Worm (Caenorhabditis elegans): ENCODE data around the gene eef-1A.1.

ce11 chrIII:6958674-6959241, 12.8 kb downstream of the eef-1A.1 start:
- no peak for TF ChIP-seq K11D2.4 (GFP tag; IDR thresholded peaks at IDR 0.05)
- peak; percentile 70 for TF ChIP-seq ekl-4 (GFP tag; IDR thresholded peaks at IDR 0.05)
- no peak for TF ChIP-seq D2030.7 (GFP tag; IDR thresholded peaks at IDR 0.05)

All from whole organism, young adult.